Fruit fly (Drosophila melanogaster): ENCODE results near the gene APC7.

APC7 gene

DNA sequence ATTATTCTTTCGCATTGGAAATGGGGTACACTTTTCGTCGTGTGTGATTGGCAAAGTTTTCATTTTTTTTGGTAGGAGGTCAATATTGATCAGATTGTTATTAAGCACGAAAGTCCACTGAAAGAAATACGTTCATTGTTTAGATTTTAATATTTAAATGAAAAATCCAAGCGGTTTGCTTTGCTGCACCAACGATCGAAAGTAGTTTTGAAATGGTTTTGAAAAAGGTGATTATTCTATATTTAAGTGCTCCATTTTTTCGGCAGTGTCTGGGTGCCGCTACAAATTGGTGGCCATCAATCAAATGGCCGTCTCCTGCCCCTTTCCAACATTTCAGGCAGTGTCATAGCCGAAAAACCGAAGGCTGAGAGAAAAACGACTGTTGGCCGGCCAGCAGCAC is 22.4 kb upstream of the APC7 start (continued):
- TF ChIP-seq eve (GFP tag; optimal IDR thresholded peaks at IDR 0.05) (no peak), pita (GFP tag; optimal IDR thresholded peaks at IDR 0.05) (no peak), Hr51 (GFP tag; optimal IDR thresholded peaks at IDR 0.05) (peak in 1 of 2 experiments; percentile 34), Max (GFP tag; optimal IDR thresholded peaks at IDR 0.05) (no peak), hth (optimal IDR thresholded peaks at IDR 0.05) (no peak), Blimp-1 (GFP tag; optimal IDR thresholded peaks at IDR 0.05) (no peak), CG5180 (GFP tag; optimal IDR thresholded peaks at IDR 0.05) (no peak), Drgx (GFP tag; IDR thresholded peaks at IDR 0.05) (peak; percentile 47; the same call in 1 of the 2 replicates), NFAT (GFP tag; IDR thresholded peaks at IDR 0.05) (0 out of 2 replicates have a peak, but pooled peaks have one; percentile 27), CG2712 (tag; optimal IDR thresholded peaks at IDR 0.05) (peak; percentile 28), CG1647 (GFP tag; optimal IDR thresholded peaks at IDR 0.05) (peak; percentile 22), tio (GFP tag; optimal IDR thresholded peaks at IDR 0.05) (peak; percentile 14), phol (tag; optimal IDR thresholded peaks at IDR 0.05) (peak; percentile 22), knrl (GFP tag; IDR thresholded peaks at IDR 0.05; ENCODE audit: partially characterized antibody) (no peak), tgo (GFP tag; IDR thresholded peaks at IDR 0.05) (peak; percentile 49; the same call in 2 of the 3 replicates), CG11504 (tag; optimal IDR thresholded peaks at IDR 0.05) (peak; percentile 54), CG11456 (GFP tag; IDR thresholded peaks at IDR 0.05) (peak; percentile 54; the same call in 1 of the 3 replicates), hkb (optimal IDR thresholded peaks at IDR 0.05) (no peak), hkb (GFP tag; IDR thresholded peaks at IDR 0.05) (0 out of 2 replicates have a peak, but pooled peaks have one; percentile 27), slp2 (GFP tag; optimal IDR thresholded peaks at IDR 0.05) (no peak), dmrt99B (tag; optimal IDR thresholded peaks at IDR 0.05) (peak; percentile 46), sisA (GFP tag; IDR thresholded peaks at IDR 0.05) (peak; percentile 47), CG15269 (tag; optimal IDR thresholded peaks at IDR 0.05) (peak; percentile 4), pros (GFP tag; optimal IDR thresholded peaks at IDR 0.05) (no peak), CG7357 (GFP tag; IDR thresholded peaks at IDR 0.05) (peak; percentile 37; the same call in 1 of the 3 replicates), CG18599 (GFP tag; optimal IDR thresholded peaks at IDR 0.05) (peak; percentile 34), bcd (GFP tag; optimal IDR thresholded peaks at IDR 0.05) (peak; percentile 32), CG10366 (GFP tag; IDR thresholded peaks at IDR 0.05) (peak; percentile 50), gce (GFP tag; IDR thresholded peaks at IDR 0.05) (0 out of 3 replicates have a peak, but pooled peaks have one; percentile 29), sens-2 (GFP tag; IDR thresholded peaks at IDR 0.05) (0 out of 2 replicates have a peak, but pooled peaks have one; percentile 23), CG14667 (GFP tag; IDR thresholded peaks at IDR 0.05) (0 out of 2 replicates have a peak, but pooled peaks have one; percentile 17), Oaz (GFP tag; IDR thresholded peaks at IDR 0.05) (peak; percentile 36; the same call in 1 of the 2 replicates), so (GFP tag; IDR thresholded peaks at IDR 0.05) (0 out of 3 replicates have a peak, but pooled peaks have one; percentile 19), stc (GFP tag; IDR thresholded peaks at IDR 0.05) (peak; percentile 51; the same call in 1 of the 2 replicates), sens (GFP tag) (peak; percentile 71), Med (GFP tag) (peak; percentile 87), pum (GFP tag; optimal IDR thresholded peaks at IDR 0.05) (peak; percentile 5), croc (GFP tag; conservative IDR thresholded peaks at IDR 0.05) (no peak), CG32532 (GFP tag; IDR thresholded peaks at IDR 0.05) (peak; percentile 53), mam (GFP tag; optimal IDR thresholded peaks at IDR 0.05) (peak; percentile 14), Deaf1 (tag; optimal IDR thresholded peaks at IDR 0.05) (no peak), Hmx (GFP tag; optimal IDR thresholded peaks at IDR 0.05) (no peak), CG10209 (GFP tag; optimal IDR thresholded peaks at IDR 0.05) (peak; percentile 21), Mad (GFP tag; optimal IDR thresholded peaks at IDR 0.05) (no peak), CG14050 (GFP tag; IDR thresholded peaks at IDR 0.05) (0 out of 3 replicates have a peak, but pooled peaks have one; percentile 14), CoRest (tag; optimal IDR thresholded peaks at IDR 0.05) (peak; percentile 12), CG7963 (GFP tag; IDR thresholded peaks at IDR 0.05; ENCODE audit: partially characterized antibody) (no peak), CG10147 (GFP tag; optimal IDR thresholded peaks at IDR 0.05) (no peak), CG6654 (GFP tag; optimal IDR thresholded peaks at IDR 0.05) (no peak), CG3281 (GFP tag; optimal IDR thresholded peaks at IDR 0.05) (no peak), Rx (GFP tag; IDR thresholded peaks at IDR 0.05) (0 out of 2 replicates have a peak, but pooled peaks have one; percentile 38)

Measured in whole organism, embryonic.